Worm (Caenorhabditis elegans): ENCODE measurements around the gene tebp-2.
A peak's percentile ranks its signal among the peaks of the same experiment; 100 is the strongest.

The tebp-2 gene

DNA sequence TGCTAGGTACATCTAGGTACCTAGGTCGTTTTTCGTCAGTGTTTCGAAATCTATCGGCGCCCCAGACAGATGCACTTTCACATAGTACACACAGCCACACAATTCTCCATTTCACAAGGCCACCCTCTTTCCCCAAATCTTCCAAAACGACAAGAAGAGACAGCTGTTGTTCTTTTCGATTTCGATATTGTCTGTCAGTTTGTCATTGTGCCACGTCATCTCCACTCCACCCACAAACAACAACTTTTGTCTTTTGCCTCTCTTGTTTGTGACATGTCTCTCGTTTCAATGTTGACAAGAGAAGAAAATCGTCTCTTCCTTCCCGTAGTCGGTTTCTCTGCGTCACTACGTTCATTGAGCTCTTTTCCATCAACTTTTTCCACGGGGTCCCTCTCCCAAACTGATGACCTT, 52.4 kb downstream of the tebp-2 start (continued):
- peak; percentile 3 for TF ChIP-seq mef-2 (tag; optimal IDR thresholded peaks at IDR 0.05)
- TF ChIP-seq unc-62 (GFP tag; optimal IDR thresholded peaks at IDR 0.05), result peak; percentile 12
- TF ChIP-seq fos-1 (tag; optimal IDR thresholded peaks at IDR 0.05), result no peak
- peak; percentile 65 for TF ChIP-seq nhr-11 (tag; optimal IDR thresholded peaks at IDR 0.05)
- TF ChIP-seq nhr-47 (tag; optimal IDR thresholded peaks at IDR 0.05), result peak; percentile 68
- TF ChIP-seq efl-3 (GFP tag; optimal IDR thresholded peaks at IDR 0.05), result no peak
- TF ChIP-seq pax-3 (tag; optimal IDR thresholded peaks at IDR 0.05), result no peak
- no peak for TF ChIP-seq ztf-11 (tag; optimal IDR thresholded peaks at IDR 0.05)
